Worm (Caenorhabditis elegans) whole organism, L1 larva: Measurements from ENCODE around the gene F10C1.3.

Experiments used
- C16A3.4 ChIP-seq: fragments of 150-350 bp; optimal IDR thresholded peaks from 2 replicates; lab custom pipeline; 2014; ENCODE audit warnings: missing biosample characterization, missing genetic modification characterization
- C34B4.2 ChIP-seq: sonication (generic microtip); optimal IDR thresholded peaks from 2 replicates; lab custom pipeline; 2017; ENCODE audit warnings: mild to moderate bottlenecking, missing genetic modification characterization, missing compliant biosample characterization
- F16B12.6 ChIP-seq: fragments of 150-350 bp; optimal IDR thresholded peaks from 2 replicates; lab custom pipeline; 2014; ENCODE audit warnings: missing biosample characterization, missing genetic modification characterization
- alr-1 ChIP-seq: fragments of 200-800 bp; sonication (Bioruptor generic); optimal IDR thresholded peaks from 2 replicates; lab custom pipeline; 2018; ENCODE audit warnings: borderline replicate concordance, mild to moderate bottlenecking, missing genetic modification characterization, missing compliant biosample characterization
- ama-1 ChIP-seq: fragments of 150-350 bp; optimal IDR thresholded peaks from 2 replicates; lab custom pipeline; 2014
- blmp-1 ChIP-seq: fragments of 150-350 bp; optimal IDR thresholded peaks from 2 replicates; lab custom pipeline; 2014; ENCODE audit warnings: missing biosample characterization, missing genetic modification characterization
- ceh-8 ChIP-seq: fragments of 200-800 bp; sonication (Bioruptor generic); optimal IDR thresholded peaks from 2 replicates; lab custom pipeline; 2018; ENCODE audit warnings: mild to moderate bottlenecking, missing genetic modification characterization, moderate library complexity, missing compliant biosample characterization
- ceh-82 ChIP-seq, 3 experiments: fragments of 150-350 bp in 1 of 3; sonication (generic microtip) in 2 of 3; optimal IDR thresholded peaks; 2 replicates each; lab custom pipeline; 2014 to 2017; ENCODE audit warnings: missing biosample characterization in 3 of 3, missing genetic modification characterization in 3 of 3
- ceh-88 ChIP-seq: fragments of 200-800 bp; sonication (Bioruptor generic); IDR thresholded peaks from 2 replicates; pipeline ENCODE4 v1.3.6; 2022; ENCODE audit warnings: missing genetic modification characterization, missing compliant biosample characterization
- dpl-1 ChIP-seq, 3 experiments: fragments of 150-350 bp in 2 of 3; sonication (generic microtip) in 1 of 3; optimal IDR thresholded peaks; 2 replicates each; lab custom pipeline; 2014 to 2017; ENCODE audit warnings: missing biosample characterization in 3 of 3, missing genetic modification characterization in 3 of 3, missing genetic modification reagents in 3 of 3
- dsc-1 ChIP-seq: sonication (generic microtip); optimal IDR thresholded peaks from 2 replicates; lab custom pipeline; 2016; ENCODE audit warnings: mild to moderate bottlenecking, missing genetic modification characterization, missing compliant biosample characterization
- efl-1 ChIP-seq, 4 experiments: fragments of 150-350 bp; optimal IDR thresholded peaks in 3 of 4; peaks in 1 of 4; 1 replicate in 1 of 4; 2 replicates in 3 of 4; lab custom pipeline; 2014; ENCODE audit warnings: missing biosample characterization in 2 of 4, missing genetic modification characterization in 2 of 4, missing genetic modification reagents in 2 of 4
- efl-3 ChIP-seq: fragments of 200-800 bp; sonication (Bioruptor generic); optimal IDR thresholded peaks from 2 replicates; lab custom pipeline; 2018; ENCODE audit warnings: mild to moderate bottlenecking, missing genetic modification characterization, missing compliant biosample characterization
- egl-27 ChIP-seq, 2 experiments: fragments of 150-350 bp in 1 of 2; sonication (generic microtip); optimal IDR thresholded peaks; 3 replicates each; lab custom pipeline; 2017 to 2018; ENCODE audit warnings: missing biosample characterization in 2 of 2, missing genetic modification characterization in 2 of 2, missing genetic modification reagents in 2 of 2
- elt-2 ChIP-seq: sonication (generic microtip); optimal IDR thresholded peaks from 2 replicates; lab custom pipeline; 2016; ENCODE audit warnings: missing genetic modification characterization, mild to moderate bottlenecking, inconsistent platforms, missing compliant biosample characterization, missing genetic modification reagents
- ets-5 ChIP-seq: fragments of 200-800 bp; sonication (Bioruptor generic); IDR thresholded peaks from 2 replicates; pipeline ENCODE4 v1.3.6; 2022; ENCODE audit warnings: missing genetic modification characterization, missing compliant biosample characterization
- fkh-4 ChIP-seq: sonication (generic microtip); optimal IDR thresholded peaks from 2 replicates; lab custom pipeline; 2016; ENCODE audit warnings: missing compliant biosample characterization, missing genetic modification characterization, borderline replicate concordance
- fkh-8 ChIP-seq: sonication (generic microtip); optimal IDR thresholded peaks from 2 replicates; lab custom pipeline; 2016; ENCODE audit warnings: mild to moderate bottlenecking, missing genetic modification characterization, missing compliant biosample characterization
- grh-1 ChIP-seq: fragments of 200-800 bp; sonication (Bioruptor generic); IDR thresholded peaks from 2 replicates; pipeline ENCODE4 v1.3.6; 2022; ENCODE audit warnings: missing genetic modification reagents, missing genetic modification characterization, missing compliant biosample characterization
- hpl-2 ChIP-seq: fragments of 150-350 bp; optimal IDR thresholded peaks from 2 replicates; lab custom pipeline; 2014; ENCODE audit warnings: missing biosample characterization, missing genetic modification reagents, missing genetic modification characterization
- isw-1 ChIP-seq: fragments of 200-800 bp; sonication (Bioruptor generic); IDR thresholded peaks from 2 replicates; pipeline ENCODE4 v1.3.6; 2022; ENCODE audit warnings: missing genetic modification characterization, missing compliant biosample characterization
- lin-13 ChIP-seq: fragments of 150-350 bp; optimal IDR thresholded peaks from 2 replicates; lab custom pipeline; 2014; ENCODE audit warnings: missing biosample characterization, missing genetic modification reagents, missing genetic modification characterization
- lin-15B ChIP-seq: fragments of 150-350 bp; sonication (generic microtip); optimal IDR thresholded peaks from 3 replicates; lab custom pipeline; 2014; ENCODE audit warnings: missing biosample characterization, missing genetic modification characterization
- lin-39 ChIP-seq: fragments of 150-350 bp; optimal IDR thresholded peaks from 2 replicates; lab custom pipeline; 2014; ENCODE audit warnings: missing biosample characterization, missing genetic modification reagents, missing genetic modification characterization
- lir-3 ChIP-seq: sonication (generic microtip); optimal IDR thresholded peaks from 2 replicates; lab custom pipeline; 2016; ENCODE audit warnings: mild to moderate bottlenecking, missing genetic modification characterization, moderate library complexity, missing compliant biosample characterization; ENCODE audit not compliant: poor library complexity
- nhr-11 ChIP-seq: fragments of 150-350 bp; optimal IDR thresholded peaks from 2 replicates; lab custom pipeline; 2014; ENCODE audit warnings: missing biosample characterization, missing genetic modification characterization
- nhr-12 ChIP-seq: sonication (generic microtip); optimal IDR thresholded peaks from 2 replicates; lab custom pipeline; 2017; ENCODE audit warnings: missing biosample characterization, missing genetic modification characterization
- nhr-20 ChIP-seq: sonication (generic microtip); optimal IDR thresholded peaks from 2 replicates; lab custom pipeline; 2016; ENCODE audit warnings: mild to moderate bottlenecking, missing genetic modification characterization, missing compliant biosample characterization
- nhr-237 ChIP-seq: fragments of 150-350 bp; optimal IDR thresholded peaks from 2 replicates; lab custom pipeline; 2014; ENCODE audit warnings: missing biosample characterization, missing genetic modification characterization
- nhr-71 ChIP-seq: sonication (generic microtip); optimal IDR thresholded peaks from 2 replicates; lab custom pipeline; 2016; ENCODE audit warnings: mild to moderate bottlenecking, missing genetic modification characterization, moderate library complexity, missing compliant biosample characterization
- nhr-77 ChIP-seq: fragments of 150-350 bp; optimal IDR thresholded peaks from 2 replicates; lab custom pipeline; 2014; ENCODE audit warnings: missing biosample characterization, missing genetic modification characterization
- nhr-85 ChIP-seq: sonication (generic microtip); peaks from one replicate; lab custom pipeline; 2016; ENCODE audit warnings: missing genetic modification characterization, inconsistent platforms, missing compliant biosample characterization
- pag-3 ChIP-seq: sonication (generic microtip); optimal IDR thresholded peaks from 2 replicates; lab custom pipeline; 2017; ENCODE audit warnings: missing genetic modification characterization, mild to moderate bottlenecking, missing compliant biosample characterization, antibody characterized with exemption, borderline replicate concordance; ENCODE audit not compliant: insufficient read depth
- pax-3 ChIP-seq: fragments of 200-800 bp; sonication (Bioruptor generic); optimal IDR thresholded peaks from 2 replicates; lab custom pipeline; 2018; ENCODE audit warnings: mild to moderate bottlenecking, missing genetic modification characterization, moderate library complexity, missing compliant biosample characterization
- pqm-1 ChIP-seq: sonication (generic microtip); optimal IDR thresholded peaks from 3 replicates; lab custom pipeline; 2017; ENCODE audit warnings: missing biosample characterization, missing genetic modification characterization
- rnt-1 ChIP-seq: sonication (generic microtip); optimal IDR thresholded peaks from 2 replicates; lab custom pipeline; 2016; ENCODE audit warnings: mild to moderate bottlenecking, missing genetic modification characterization, moderate library complexity, missing compliant biosample characterization
- skn-1 ChIP-seq: fragments of 150-350 bp; optimal IDR thresholded peaks from 2 replicates; lab custom pipeline; 2014; ENCODE audit warnings: missing biosample characterization, missing genetic modification characterization
- sup-37 ChIP-seq: fragments of 200-800 bp; sonication (Bioruptor generic); optimal IDR thresholded peaks from 2 replicates; lab custom pipeline; 2018; ENCODE audit warnings: mild to moderate bottlenecking, missing genetic modification characterization, missing compliant biosample characterization
- swsn-7 ChIP-seq: sonication (generic microtip); optimal IDR thresholded peaks from 2 replicates; lab custom pipeline; 2016; ENCODE audit warnings: missing genetic modification characterization, missing compliant biosample characterization
- tbx-2 ChIP-seq: sonication (generic microtip); optimal IDR thresholded peaks from 2 replicates; lab custom pipeline; 2016; ENCODE audit warnings: missing genetic modification characterization, missing compliant biosample characterization
- unc-130 ChIP-seq: fragments of 150-350 bp; optimal IDR thresholded peaks from 2 replicates; lab custom pipeline; 2017; ENCODE audit warnings: missing biosample characterization, missing genetic modification characterization, inconsistent platforms
- unc-30 ChIP-seq: sonication (generic microtip); optimal IDR thresholded peaks from 2 replicates; lab custom pipeline; 2017; ENCODE audit warnings: missing biosample characterization, missing genetic modification characterization
- unc-86 ChIP-seq: sonication (generic microtip); optimal IDR thresholded peaks from 2 replicates; lab custom pipeline; 2016; ENCODE audit warnings: missing genetic modification characterization, missing compliant biosample characterization
- unc-98 ChIP-seq: fragments of 200-800 bp; sonication (Bioruptor generic); IDR thresholded peaks from 2 replicates; pipeline ENCODE4 v1.3.6; 2022; ENCODE audit warnings: missing genetic modification characterization, missing compliant biosample characterization

The F10C1.3 gene

DNA sequence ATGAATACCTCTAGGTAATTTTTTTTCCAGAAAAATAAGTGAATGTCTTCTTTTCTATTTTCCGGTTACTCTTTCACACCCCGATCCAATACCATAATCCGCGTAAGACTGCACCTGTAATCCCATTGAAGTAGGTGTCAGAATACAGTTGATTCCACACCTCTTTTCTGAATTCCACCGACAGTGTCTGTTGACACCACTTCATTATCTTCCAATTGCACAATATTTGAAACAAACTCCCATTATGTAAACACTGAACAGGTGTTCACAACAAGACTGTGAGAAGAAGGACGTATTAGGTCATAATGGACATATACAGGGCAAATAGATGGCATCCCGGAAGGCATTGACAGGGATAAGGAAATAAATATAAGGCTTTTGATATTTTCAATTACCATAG lies 19.8 kb upstream of the F10C1.3 start:
- no peak for TF ChIP-seq elt-2 (tag; lab: Kevin White, UChicago)
- TF ChIP-seq nhr-12 (tag; lab: Kevin White, UChicago): no peak
- no peak for TF ChIP-seq sup-37 (GFP tag; lab: Kevin White, UChicago)
- TF ChIP-seq lin-15B (tag; lab: Kevin White, UChicago): no peak
- no peak for TF ChIP-seq F16B12.6
- TF ChIP-seq isw-1 (GFP tag; lab: Robert Waterston, UW): no peak
- no peak for TF ChIP-seq rnt-1 (tag; lab: Kevin White, UChicago)
- TF ChIP-seq nhr-85: no peak
- no peak for TF ChIP-seq ceh-8 (GFP tag; lab: Kevin White, UChicago)
- no peak for TF ChIP-seq nhr-71

DNA sequence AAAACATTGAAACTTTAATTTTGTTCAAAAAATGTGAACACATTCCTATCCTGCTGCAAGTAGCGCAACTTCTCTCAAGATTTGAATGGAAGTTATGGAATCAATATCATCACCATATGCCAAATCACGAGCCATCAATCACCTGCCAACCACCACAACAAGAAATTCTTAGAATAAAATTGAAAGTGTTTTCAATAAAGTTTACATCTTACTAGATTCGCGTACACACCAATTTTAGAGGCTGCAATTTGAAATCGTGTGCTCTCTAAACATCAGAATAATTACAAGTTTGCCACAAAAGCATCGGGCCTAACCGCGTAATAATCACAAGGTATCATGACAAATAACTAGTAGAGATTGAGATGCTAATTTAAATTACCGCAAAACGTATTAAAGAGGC lies 17.3 kb upstream of the F10C1.3 start:
- peak; percentile 21 for TF ChIP-seq nhr-71
- no peak for TF ChIP-seq nhr-237
- TF ChIP-seq lin-39 (tag; lab: Kevin White, UChicago): no peak
- TF ChIP-seq pax-3 (tag; lab: Kevin White, UChicago): peak; percentile 62
- no peak for TF ChIP-seq pqm-1 (tag; lab: Kevin White, UChicago)
- TF ChIP-seq egl-27 (tag; optimal IDR thresholded peaks at IDR 0.05; lab: Kevin White, UChicago): no peak
- no peak for TF ChIP-seq swsn-7 (tag; lab: Kevin White, UChicago)
- no peak for TF ChIP-seq lin-13 (GFP tag; lab: Kevin White, UChicago)
- no peak for TF ChIP-seq skn-1 (tag; lab: Kevin White, UChicago)
- peak; percentile 53 for TF ChIP-seq fkh-8 (tag; lab: Kevin White, UChicago)
- TF ChIP-seq nhr-12 (tag; lab: Kevin White, UChicago): no peak
- TF ChIP-seq fkh-4: no peak
- no peak for TF ChIP-seq efl-3
- TF ChIP-seq dpl-1 (GFP tag; optimal IDR thresholded peaks at IDR 0.05; lab: Kevin White, UChicago): no peak
- no peak for TF ChIP-seq unc-30 (tag; lab: Kevin White, UChicago)

DNA sequence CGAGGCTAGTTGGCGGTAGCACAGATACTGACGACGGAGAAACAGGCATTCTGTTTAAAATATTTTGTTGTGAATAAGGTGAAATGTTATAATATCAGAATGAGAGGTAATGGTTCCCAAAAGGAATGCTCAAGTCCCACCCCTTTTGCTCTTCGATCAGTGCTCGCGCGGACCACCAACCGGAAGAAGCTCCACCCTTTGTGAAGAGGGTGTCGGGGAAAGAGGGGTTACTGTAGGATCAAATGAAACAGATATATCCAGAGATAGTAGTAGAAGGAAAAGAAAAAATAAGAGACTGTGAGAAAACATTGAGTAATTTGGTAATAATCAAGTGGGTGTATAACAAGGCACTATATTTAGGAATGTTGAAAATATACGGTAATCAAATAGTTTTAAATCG lies 16.6 kb upstream of the F10C1.3 start, which contains the start of the genes dmd-5 and F10C1.1:
TSS of gene dmd-5 (minus strand) at position 101 of the 400 bp plus-strand sequence.
TSS of gene F10C1.1 (plus strand) at position 110 of the 400 bp plus-strand sequence.
- TF ChIP-seq elt-2 (tag; lab: Kevin White, UChicago) (no peak), hpl-2 (GFP tag; lab: Kevin White, UChicago) (no peak), pqm-1 (tag; lab: Kevin White, UChicago) (no peak), lir-3 (tag; lab: Kevin White, UChicago) (no peak), nhr-85 (no peak), tbx-2 (tag; lab: Kevin White, UChicago) (no peak), unc-130 (tag; lab: Kevin White, UChicago) (no peak), isw-1 (GFP tag; lab: Robert Waterston, UW) (no peak), efl-1 (optimal IDR thresholded peaks at IDR 0.05; lab: Kevin White, UChicago) (no peak), efl-1 (GFP tag; optimal IDR thresholded peaks at IDR 0.05 in 1 of 2; lab: Kevin White, UChicago) (no peak), unc-98 (no peak), fkh-4 (no peak), ceh-8 (GFP tag; lab: Kevin White, UChicago) (no peak), nhr-71 (no peak), rnt-1 (tag; lab: Kevin White, UChicago) (no peak), C34B4.2 (tag; lab: Kevin White, UChicago) (no peak)

DNA sequence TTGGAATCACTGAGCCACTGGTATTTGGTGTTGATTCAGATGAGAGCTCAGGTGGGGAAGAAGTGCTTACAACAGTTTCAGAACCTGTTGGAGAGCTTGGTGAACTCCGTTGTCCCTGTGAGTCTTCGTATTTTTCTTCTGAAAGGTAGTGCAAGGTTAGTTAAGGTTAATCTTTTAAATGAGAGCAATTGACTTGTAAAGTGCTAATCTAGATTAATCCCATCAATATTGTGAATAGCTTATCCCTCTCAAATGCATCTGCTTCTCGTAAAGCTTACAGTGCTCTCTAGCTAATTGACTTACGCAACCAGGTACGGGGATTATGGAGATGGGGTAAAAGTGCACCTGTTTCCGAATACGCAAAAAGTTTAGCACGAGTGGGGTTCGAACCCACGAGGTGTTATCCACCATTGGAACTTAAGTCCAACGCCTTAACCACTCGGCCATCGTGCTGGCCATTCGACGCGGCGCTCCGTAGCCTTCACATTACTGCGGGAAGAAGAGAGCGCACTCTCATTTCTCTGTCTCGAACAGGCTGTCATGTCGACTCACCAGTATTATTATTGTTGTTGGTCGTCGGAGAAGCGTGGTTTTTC lies 15.1 kb upstream of the F10C1.3 start:
- TF ChIP-seq C16A3.4: peak; percentile 56
- TF ChIP-seq nhr-12 (tag; lab: Kevin White, UChicago): no peak
- TF ChIP-seq nhr-77 (tag; lab: Kevin White, UChicago): peak; percentile 19
- no peak for TF ChIP-seq hpl-2 (GFP tag; lab: Kevin White, UChicago)
- peak; percentile 25 for TF ChIP-seq elt-2 (tag; lab: Kevin White, UChicago)
- peak; percentile 38 to 51 for TF ChIP-seq efl-1 (optimal IDR thresholded peaks at IDR 0.05; lab: Kevin White, UChicago)
- peak; percentile 24 to 93 for TF ChIP-seq efl-1 (GFP tag; optimal IDR thresholded peaks at IDR 0.05 in 1 of 2; lab: Kevin White, UChicago)
- TF ChIP-seq ets-5 (GFP tag; lab: Robert Waterston, UW): no peak
- TF ChIP-seq alr-1 (tag; lab: Kevin White, UChicago): no peak
- no peak for TF ChIP-seq nhr-11 (tag; lab: Kevin White, UChicago)
- TF ChIP-seq ama-1: no peak
- peak; percentile 20 for TF ChIP-seq skn-1 (tag; lab: Kevin White, UChicago)
- peak; percentile 10 for TF ChIP-seq dsc-1 (tag; lab: Kevin White, UChicago)
- no peak for TF ChIP-seq ceh-88 (GFP tag; lab: Robert Waterston, UW)
- no peak for TF ChIP-seq unc-86
- no peak for TF ChIP-seq grh-1
- no peak for TF ChIP-seq C34B4.2 (tag; lab: Kevin White, UChicago)
- no peak for TF ChIP-seq pag-3
- no peak for TF ChIP-seq fkh-4
- TF ChIP-seq blmp-1 (tag; lab: Kevin White, UChicago): no peak
- TF ChIP-seq unc-98: no peak
- TF ChIP-seq nhr-20 (tag; lab: Kevin White, UChicago): peak; percentile 63
- peak in 2 of 3 experiments; percentile 25 to 55 for TF ChIP-seq ceh-82 (tag; optimal IDR thresholded peaks at IDR 0.05; lab: Kevin White, UChicago)
